Fruit fly (Drosophila melanogaster): ENCODE data around the gene betaGlu.

The betaGlu gene

dm6 chr3R:31724580-31725320 lies 46.9 kb downstream of the betaGlu start (continued):
- TF ChIP-seq CG3032 (tag; optimal IDR thresholded peaks at IDR 0.05) = no peak
- no peak for TF ChIP-seq CG32006 (GFP tag; optimal IDR thresholded peaks at IDR 0.05)
- TF ChIP-seq CG11762 (GFP tag; optimal IDR thresholded peaks at IDR 0.05; ENCODE audit: insufficient read depth) = no peak
- no peak for TF ChIP-seq CG1621 (tag; optimal IDR thresholded peaks at IDR 0.05)
- no peak for TF ChIP-seq CG8319 (GFP tag; optimal IDR thresholded peaks at IDR 0.05)
- peak; percentile 61; the same call in 2 of the 3 replicates for TF ChIP-seq CG6163 (GFP tag; IDR thresholded peaks at IDR 0.05)
- peak; percentile 4; the same call in 1 of the 2 replicates for TF ChIP-seq CG15336 (GFP tag; IDR thresholded peaks at IDR 0.05)
- no peak for TF ChIP-seq achi (GFP tag; optimal IDR thresholded peaks at IDR 0.05)
- no peak for TF ChIP-seq ss (GFP tag; optimal IDR thresholded peaks at IDR 0.05)
- peak; percentile 25 for TF ChIP-seq CG9139 (GFP tag; optimal IDR thresholded peaks at IDR 0.05)
- TF ChIP-seq topi (GFP tag; optimal IDR thresholded peaks at IDR 0.05) = peak; percentile 6
- TF ChIP-seq eg (GFP tag; IDR thresholded peaks at IDR 0.05) = peak; percentile 41; the same call in 1 of the 3 replicates
- TF ChIP-seq spab (GFP tag; optimal IDR thresholded peaks at IDR 0.05) = no peak

DNA sequence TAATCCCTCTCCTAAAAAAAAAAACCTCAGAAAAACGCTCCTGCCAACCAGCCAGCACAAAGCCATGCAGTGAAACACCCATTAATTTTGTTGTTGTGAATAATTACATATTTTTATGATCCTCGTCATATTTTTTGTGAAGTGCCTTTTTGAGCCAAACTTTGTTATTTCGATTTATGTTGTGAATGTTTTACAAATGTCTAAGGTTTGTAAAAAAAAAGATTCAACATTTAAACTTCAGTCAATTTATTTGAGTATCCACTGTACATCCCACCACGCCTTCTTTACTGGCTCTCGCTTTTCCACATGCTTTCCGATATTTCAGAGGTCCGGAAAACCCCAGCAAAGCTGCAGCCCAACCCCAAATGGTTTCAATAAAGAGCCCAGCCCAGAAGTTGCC lies 47.5 kb downstream of the betaGlu start:
- TF ChIP-seq CG15336 (GFP tag; IDR thresholded peaks at IDR 0.05) = peak; percentile 30; the same call in 1 of the 2 replicates
- TF ChIP-seq net (GFP tag; optimal IDR thresholded peaks at IDR 0.05) = no peak
- TF ChIP-seq CG6276 (GFP tag; optimal IDR thresholded peaks at IDR 0.05) = peak; percentile 27
- peak in 1 of 2 experiments; percentile 62 for TF ChIP-seq salr (GFP tag; optimal IDR thresholded peaks at IDR 0.05)
- no peak for TF ChIP-seq OdsH (GFP tag; optimal IDR thresholded peaks at IDR 0.05)
- TF ChIP-seq Hr38 (GFP tag; optimal IDR thresholded peaks at IDR 0.05) = no peak
- TF ChIP-seq pdm3 (GFP tag; optimal IDR thresholded peaks at IDR 0.05) = peak; percentile 25
- TF ChIP-seq CG10631 (GFP tag; optimal IDR thresholded peaks at IDR 0.05) = peak; percentile 32
- peak; percentile 34 for TF ChIP-seq Sox14 (GFP tag; optimal IDR thresholded peaks at IDR 0.05)
- TF ChIP-seq CG6163 (GFP tag; IDR thresholded peaks at IDR 0.05) = peak; percentile 46; the same call in 2 of the 3 replicates
- TF ChIP-seq Eip75B (GFP tag; optimal IDR thresholded peaks at IDR 0.05) = no peak
- peak; percentile 52 for TF ChIP-seq CG32006 (GFP tag; optimal IDR thresholded peaks at IDR 0.05)
- peak; percentile 83 for TF ChIP-seq Eip78C (GFP tag)
- 0 out of 3 replicates have a peak, but pooled peaks have one; percentile 15 for TF ChIP-seq CG8119 (GFP tag; IDR thresholded peaks at IDR 0.05)
- TF ChIP-seq Hr4 (GFP tag; optimal IDR thresholded peaks at IDR 0.05) = peak; percentile 57

- peak; percentile 34 for TF ChIP-seq acj6 (GFP tag; optimal IDR thresholded peaks at IDR 0.05)
- no peak for TF ChIP-seq lz (GFP tag; optimal IDR thresholded peaks at IDR 0.05)
- TF ChIP-seq Ets96B (tag; optimal IDR thresholded peaks at IDR 0.05) = no peak
- TF ChIP-seq CG11294 (GFP tag; IDR thresholded peaks at IDR 0.05) = peak; percentile 40; the same call in 1 of the 2 replicates
- TF ChIP-seq esn (GFP tag; optimal IDR thresholded peaks at IDR 0.05) = no peak
- TF ChIP-seq Eip78C (GFP tag) = peak; percentile 85
- TF ChIP-seq Hr4 (GFP tag; optimal IDR thresholded peaks at IDR 0.05) = peak; percentile 61
- no peak for TF ChIP-seq CG7368 (GFP tag; optimal IDR thresholded peaks at IDR 0.05)
- TF ChIP-seq CG15336 (GFP tag; IDR thresholded peaks at IDR 0.05) = peak; percentile 67
- peak; percentile 67 for TF ChIP-seq CG10631 (GFP tag; optimal IDR thresholded peaks at IDR 0.05)
- TF ChIP-seq CG4318 (GFP tag; optimal IDR thresholded peaks at IDR 0.05) = peak; percentile 51
- peak; percentile 20 for TF ChIP-seq CG16779 (tag; optimal IDR thresholded peaks at IDR 0.05)
- TF ChIP-seq Gug (GFP tag; IDR thresholded peaks at IDR 0.05) = peak; percentile 43; the same call in 1 of the 2 replicates
- peak; percentile 29 for TF ChIP-seq CG6808 (GFP tag; optimal IDR thresholded peaks at IDR 0.05)
- peak; percentile 38 for TF ChIP-seq achi (GFP tag; optimal IDR thresholded peaks at IDR 0.05)
- peak; percentile 33 for TF ChIP-seq dac (GFP tag; optimal IDR thresholded peaks at IDR 0.05)
- TF ChIP-seq fkh (GFP tag; optimal IDR thresholded peaks at IDR 0.05) = peak; percentile 21
- TF ChIP-seq Smox (GFP tag; optimal IDR thresholded peaks at IDR 0.05) = no peak
- peak; percentile 36 for TF ChIP-seq Eip75B (GFP tag; optimal IDR thresholded peaks at IDR 0.05)
- peak; percentile 22 for TF ChIP-seq fd59A (GFP tag; optimal IDR thresholded peaks at IDR 0.05)
- TF ChIP-seq CG6163 (GFP tag; IDR thresholded peaks at IDR 0.05) = 0 out of 3 replicates have a peak, but pooled peaks have one; percentile 23
- no peak for TF ChIP-seq spab (GFP tag; optimal IDR thresholded peaks at IDR 0.05)
- peak; percentile 77 for TF ChIP-seq CG32006 (GFP tag; optimal IDR thresholded peaks at IDR 0.05)
- TF ChIP-seq CG3032 (tag; optimal IDR thresholded peaks at IDR 0.05) = peak; percentile 9
- TF ChIP-seq pdm3 (GFP tag; optimal IDR thresholded peaks at IDR 0.05) = peak; percentile 48
- peak; percentile 65; the same call in 1 of the 3 replicates for TF ChIP-seq CG8119 (GFP tag; IDR thresholded peaks at IDR 0.05)
- no peak for TF ChIP-seq Blimp-1 (GFP tag; optimal IDR thresholded peaks at IDR 0.05)
- no peak for TF ChIP-seq Sox15 (GFP tag; optimal IDR thresholded peaks at IDR 0.05)
- peak in 1 of 2 experiments; percentile 72 for TF ChIP-seq salr (GFP tag; optimal IDR thresholded peaks at IDR 0.05)
- TF ChIP-seq CG31627 (GFP tag; optimal IDR thresholded peaks at IDR 0.05) = no peak
- TF ChIP-seq svp (GFP tag) = no peak
Measured at dm6 chr3R:31723206-31723933, 48.3 kb downstream of the betaGlu start.

All from whole organism, prepupa.